Fruit fly (Drosophila melanogaster) whole organism, embryonic: ENCODE measurements around the gene CG31897.

Source experiments
- Adf1 ChIP-seq: fragments of 200-800 bp; sonication (Bioruptor generic); IDR thresholded peaks from 2 replicates; pipeline ENCODE4 v1.3.6; 2022; ENCODE audit warnings: missing biosample characterization, missing genetic modification characterization
- Atf6 ChIP-seq: fragments of 200-800 bp; sonication (Bioruptor generic); IDR thresholded peaks from 2 replicates; pipeline ENCODE4 v1.3.6; 2022; ENCODE audit warnings: missing biosample characterization, missing genetic modification characterization
- B-H1 ChIP-seq: fragments of 200-800 bp; sonication (Bioruptor generic); IDR thresholded peaks from 3 replicates; pipeline ENCODE4 v1.3.6; 2022; ENCODE audit warnings: missing biosample characterization, missing genetic modification characterization
- B-H2 ChIP-seq: fragments of 200-800 bp; sonication (Bioruptor generic); optimal IDR thresholded peaks from 2 replicates; lab custom pipeline; 2018; ENCODE audit warnings: missing biosample characterization, mild to moderate bottlenecking, missing genetic modification characterization
- CG10654 ChIP-seq: fragments of 200-800 bp; sonication (Bioruptor generic); optimal IDR thresholded peaks from 2 replicates; lab custom pipeline; 2016; ENCODE audit warnings: missing biosample characterization, missing genetic modification characterization
- CG12236 ChIP-seq: fragments of 200-800 bp; sonication (Bioruptor generic); optimal IDR thresholded peaks from 2 replicates; lab custom pipeline; 2016; ENCODE audit warnings: missing biosample characterization, missing genetic modification characterization
- CG1233 ChIP-seq: fragments of 200-800 bp; sonication (Bioruptor generic); optimal IDR thresholded peaks from 4 replicates; lab custom pipeline; 2018; ENCODE audit warnings: missing biosample characterization, mild to moderate bottlenecking, missing genetic modification characterization
- CG12391 ChIP-seq: fragments of 200-800 bp; sonication (Bioruptor generic); optimal IDR thresholded peaks from 3 replicates; lab custom pipeline; 2018; ENCODE audit warnings: missing biosample characterization, mild to moderate bottlenecking, missing genetic modification characterization, moderate library complexity
- CG1603 ChIP-seq: fragments of 200-800 bp; sonication (Bioruptor generic); optimal IDR thresholded peaks from 2 replicates; lab custom pipeline; 2019; ENCODE audit warnings: missing biosample characterization, mild to moderate bottlenecking, missing genetic modification characterization, moderate library complexity
- CG17328 ChIP-seq: fragments of 200-800 bp; sonication (Bioruptor generic); IDR thresholded peaks from 2 replicates; pipeline ENCODE4 v1.3.6; 2022; ENCODE audit warnings: missing biosample characterization, missing genetic modification characterization
- CG2116 ChIP-seq: fragments of 200-800 bp; sonication (Bioruptor generic); optimal IDR thresholded peaks from 3 replicates; lab custom pipeline; 2018; ENCODE audit warnings: missing biosample characterization, mild to moderate bottlenecking, missing genetic modification characterization
- CG2202 ChIP-seq: fragments of 200-800 bp; sonication (Bioruptor generic); optimal IDR thresholded peaks from 2 replicates; lab custom pipeline; 2018; ENCODE audit warnings: missing biosample characterization, mild to moderate bottlenecking, missing genetic modification characterization
- CG5245 ChIP-seq: fragments of 200-800 bp; sonication (Bioruptor generic); optimal IDR thresholded peaks from 3 replicates; lab custom pipeline; 2016; ENCODE audit warnings: missing biosample characterization, missing genetic modification characterization
- CG5953 ChIP-seq: fragments of 200-800 bp; sonication (Bioruptor generic); IDR thresholded peaks from 2 replicates; pipeline ENCODE4 v1.3.6; 2022; ENCODE audit warnings: missing biosample characterization, missing genetic modification characterization
- CG6175 ChIP-seq: fragments of 200-800 bp; sonication (Bioruptor generic); IDR thresholded peaks from 3 replicates; pipeline ENCODE4 v1.3.6; 2022; ENCODE audit warnings: missing biosample characterization, missing genetic modification characterization
- CG6765 ChIP-seq: fragments of 200-800 bp; sonication (Bioruptor generic); optimal IDR thresholded peaks from 3 replicates; lab custom pipeline; 2017; ENCODE audit warnings: missing biosample characterization, mild to moderate bottlenecking, missing genetic modification characterization
- CG7928 ChIP-seq: fragments of 200-800 bp; sonication (Bioruptor generic); optimal IDR thresholded peaks from 2 replicates; lab custom pipeline; 2017; ENCODE audit warnings: missing biosample characterization, mild to moderate bottlenecking, missing genetic modification characterization
- CG8359 ChIP-seq: fragments of 200-800 bp; sonication (Bioruptor generic); optimal IDR thresholded peaks from 2 replicates; lab custom pipeline; 2017; ENCODE audit warnings: missing biosample characterization, mild to moderate bottlenecking, missing genetic modification characterization, borderline replicate concordance
- Dek ChIP-seq: fragments of 200-800 bp; sonication (Bioruptor generic); optimal IDR thresholded peaks from 3 replicates; lab custom pipeline; 2019; ENCODE audit warnings: missing biosample characterization, mild to moderate bottlenecking, missing genetic modification characterization, moderate library complexity
- Doc3 ChIP-seq: fragments of 200-800 bp; sonication (Bioruptor generic); IDR thresholded peaks from 3 replicates; pipeline ENCODE4 v1.3.6; 2022; ENCODE audit warnings: missing biosample characterization, missing genetic modification characterization; ENCODE audit not compliant: partially characterized antibody
- Ets65A ChIP-seq: fragments of 200-800 bp; sonication (Bioruptor generic); peaks from one replicate; lab custom pipeline; 2016; ENCODE audit warnings: missing biosample characterization, missing genetic modification characterization
- Hmr ChIP-seq: fragments of 200-800 bp; sonication (Bioruptor generic); optimal IDR thresholded peaks from 3 replicates; lab custom pipeline; 2017; ENCODE audit warnings: mild to moderate bottlenecking, missing biosample characterization, missing genetic modification reagents, missing genetic modification characterization
- Hr78 ChIP-seq, 2 experiments: fragments of 200-800 bp in 1 of 2; fragments of >200 bp in 1 of 2; sonication (Bioruptor generic) in 1 of 2; optimal IDR thresholded peaks; 2 replicates each; lab custom pipeline; 2017 to 2019; ENCODE audit warnings: missing biosample characterization in 2 of 2, missing genetic modification characterization in 2 of 2, mild to moderate bottlenecking in 1 of 2, moderate library complexity in 1 of 2
- Mrtf ChIP-seq: fragments of 200-800 bp; sonication (Bioruptor generic); IDR thresholded peaks from 3 replicates; pipeline ENCODE4 v1.3.6; 2022; ENCODE audit warnings: missing biosample characterization, missing genetic modification characterization
- NC2α ChIP-seq: fragments of 200-800 bp; sonication (Bioruptor generic); optimal IDR thresholded peaks from 2 replicates; lab custom pipeline; 2016; ENCODE audit warnings: missing biosample characterization, missing genetic modification characterization
- Nf-YC ChIP-seq: fragments of 200-800 bp; optimal IDR thresholded peaks from 3 replicates; lab custom pipeline; 2019; ENCODE audit warnings: missing biosample characterization, mild to moderate bottlenecking, missing genetic modification characterization, moderate library complexity
- Opbp ChIP-seq: fragments of 200-800 bp; sonication (Bioruptor generic); IDR thresholded peaks from 3 replicates; pipeline ENCODE4 v1.3.6; 2022; ENCODE audit warnings: missing biosample characterization, missing genetic modification characterization; ENCODE audit not compliant: partially characterized antibody
- PHDP ChIP-seq: fragments of 200-800 bp; sonication (Bioruptor generic); optimal IDR thresholded peaks from 3 replicates; lab custom pipeline; 2018; ENCODE audit warnings: missing biosample characterization, mild to moderate bottlenecking, missing genetic modification characterization, moderate library complexity
- Side ChIP-seq: fragments of 200-800 bp; sonication (Bioruptor generic); optimal IDR thresholded peaks from 2 replicates; lab custom pipeline; 2016; ENCODE audit warnings: missing biosample characterization, missing genetic modification characterization
- Six4 ChIP-seq: fragments of 200-800 bp; sonication (Bioruptor generic); optimal IDR thresholded peaks from 2 replicates; lab custom pipeline; 2016; ENCODE audit warnings: missing biosample characterization, missing genetic modification characterization
- Spps ChIP-seq: fragments of 200-800 bp; sonication (Bioruptor generic); optimal IDR thresholded peaks from 2 replicates; lab custom pipeline; 2018; ENCODE audit warnings: missing biosample characterization, mild to moderate bottlenecking, missing genetic modification characterization
- amos ChIP-seq: fragments of 200-800 bp; sonication (Bioruptor generic); IDR thresholded peaks from 2 replicates; pipeline ENCODE4 v1.3.6; 2022; ENCODE audit warnings: missing biosample characterization, missing genetic modification characterization; ENCODE audit not compliant: partially characterized antibody
- cas ChIP-seq: fragments of 200-800 bp; sonication (Bioruptor generic); IDR thresholded peaks from 2 replicates; pipeline ENCODE4 v1.3.6; 2022; ENCODE audit warnings: missing biosample characterization, missing genetic modification characterization
- emc ChIP-seq: fragments of 200-800 bp; sonication (Bioruptor generic); optimal IDR thresholded peaks from 2 replicates; lab custom pipeline; 2016; ENCODE audit warnings: missing biosample characterization, missing genetic modification characterization
- ems ChIP-seq: fragments of 200-800 bp; sonication (Bioruptor generic); optimal IDR thresholded peaks from 3 replicates; lab custom pipeline; 2016; ENCODE audit warnings: missing biosample characterization, missing genetic modification characterization
- gro ChIP-seq: fragments of 200-800 bp; sonication (Bioruptor generic); optimal IDR thresholded peaks from 2 replicates; lab custom pipeline; 2016; ENCODE audit warnings: missing biosample characterization, missing genetic modification characterization
- ind ChIP-seq: fragments of 200-800 bp; sonication (Bioruptor generic); optimal IDR thresholded peaks from 3 replicates; lab custom pipeline; 2016; ENCODE audit warnings: missing biosample characterization, missing genetic modification characterization
- lola ChIP-seq, 3 experiments: fragments of >200 bp in 2 of 3; fragments of 200-800 bp in 1 of 3; sonication (Bioruptor generic) in 1 of 3; optimal IDR thresholded peaks; 2 replicates each; lab custom pipeline; 2017 to 2019; ENCODE audit warnings: missing biosample characterization in 3 of 3, missing genetic modification characterization in 3 of 3, mild to moderate bottlenecking in 1 of 3, moderate library complexity in 1 of 3
- mam ChIP-seq: fragments of 200-800 bp; sonication (Bioruptor generic); optimal IDR thresholded peaks from 3 replicates; lab custom pipeline; 2016; ENCODE audit warnings: missing biosample characterization, missing genetic modification characterization
- nerfin-1 ChIP-seq: fragments of 200-800 bp; sonication (Bioruptor generic); optimal IDR thresholded peaks from 3 replicates; lab custom pipeline; 2019; ENCODE audit warnings: missing biosample characterization, mild to moderate bottlenecking, missing genetic modification characterization, moderate library complexity
- org-1 ChIP-seq: fragments of 200-800 bp; sonication (Bioruptor generic); optimal IDR thresholded peaks from 2 replicates; lab custom pipeline; 2017; ENCODE audit warnings: missing biosample characterization, missing genetic modification characterization
- row ChIP-seq: fragments of 200-800 bp; sonication (Bioruptor generic); IDR thresholded peaks from 3 replicates; pipeline ENCODE4 v1.3.6; 2022; ENCODE audit warnings: missing biosample characterization, missing genetic modification characterization
- run ChIP-seq: fragments of 200-800 bp; sonication (Bioruptor generic); optimal IDR thresholded peaks from 3 replicates; lab custom pipeline; 2018; ENCODE audit warnings: missing biosample characterization, mild to moderate bottlenecking, missing genetic modification characterization
- salm ChIP-seq: fragments of 200-800 bp; sonication (Bioruptor generic); optimal IDR thresholded peaks from 2 replicates; lab custom pipeline; 2018; ENCODE audit warnings: missing biosample characterization, mild to moderate bottlenecking, missing genetic modification characterization
- sens ChIP-seq: fragments of 200-800 bp; sonication (Bioruptor generic); peaks from one replicate; lab custom pipeline; 2016; ENCODE audit warnings: missing biosample characterization, missing genetic modification characterization
- sens-2 ChIP-seq: fragments of 200-800 bp; sonication (Bioruptor generic); IDR thresholded peaks from 2 replicates; pipeline ENCODE4 v1.3.6; 2022; ENCODE audit warnings: missing biosample characterization, missing genetic modification characterization
- twi ChIP-seq: fragments of 200-800 bp; optimal IDR thresholded peaks from 2 replicates; lab custom pipeline; 2019; ENCODE audit warnings: missing biosample characterization, mild to moderate bottlenecking, missing genetic modification characterization, moderate library complexity
- unc-4 ChIP-seq: fragments of 200-800 bp; sonication (Bioruptor generic); IDR thresholded peaks from 2 replicates; pipeline ENCODE4 v1.3.6; 2022; ENCODE audit warnings: missing biosample characterization, missing genetic modification characterization; ENCODE audit not compliant: partially characterized antibody
- vnd ChIP-seq: fragments of 200-800 bp; sonication (Bioruptor generic); IDR thresholded peaks from 3 replicates; pipeline ENCODE4 v1.3.6; 2022; ENCODE audit warnings: missing biosample characterization, missing genetic modification characterization; ENCODE audit not compliant: partially characterized antibody
- zen2 ChIP-seq: fragments of 200-800 bp; sonication (Bioruptor generic); IDR thresholded peaks from 3 replicates; pipeline ENCODE4 v1.3.6; 2022; ENCODE audit warnings: missing biosample characterization, missing genetic modification characterization; ENCODE audit not compliant: partially characterized antibody

Gene CG31897

dm6 chr2L:8416350-8417046 is 25.7 kb upstream of the CG31897 start (continued):
- TF ChIP-seq NC2α (GFP tag; lab: Kevin White, UChicago), result no peak
- TF ChIP-seq zen2 (GFP tag; lab: Robert Waterston, UW), result no peak
- TF ChIP-seq CG6175 (GFP tag; lab: Robert Waterston, UW), result no peak
- TF ChIP-seq Hr78 (GFP tag; optimal IDR thresholded peaks at IDR 0.05; lab: Kevin White, UChicago), result no peak
- TF ChIP-seq Atf6 (GFP tag; lab: Robert Waterston, UW), result peak; percentile 58; the same call in 1 of the 2 replicates
- TF ChIP-seq Six4 (GFP tag; lab: Kevin White, UChicago), result no peak
- TF ChIP-seq CG1603, result no peak
- no peak for TF ChIP-seq salm (tag; lab: Kevin White, UChicago)
- peak; percentile 24 for TF ChIP-seq gro (GFP tag; lab: Kevin White, UChicago)
- TF ChIP-seq vnd (GFP tag; lab: Robert Waterston, UW), result no peak
- peak; percentile 11; the same call in 1 of the 3 replicates for TF ChIP-seq Opbp
- TF ChIP-seq CG1233 (GFP tag; lab: Kevin White, UChicago), result no peak
- TF ChIP-seq Adf1 (GFP tag; lab: Robert Waterston, UW), result peak; percentile 98
- no peak for TF ChIP-seq PHDP (tag; lab: Kevin White, UChicago)
- TF ChIP-seq lola (GFP tag; optimal IDR thresholded peaks at IDR 0.05; lab: Kevin White, UChicago), result no peak
- TF ChIP-seq CG2202 (tag; lab: Kevin White, UChicago), result no peak
- no peak for TF ChIP-seq unc-4 (GFP tag; lab: Robert Waterston, UW)
- TF ChIP-seq row (GFP tag; lab: Robert Waterston, UW), result peak; percentile 44; the same call in 2 of the 3 replicates
- no peak for TF ChIP-seq CG5953 (GFP tag; lab: Robert Waterston, UW)
- TF ChIP-seq CG12236 (GFP tag; lab: Kevin White, UChicago), result peak; percentile 16
- TF ChIP-seq ind (GFP tag; lab: Kevin White, UChicago), result no peak
- TF ChIP-seq CG5245 (GFP tag; lab: Kevin White, UChicago), result peak; percentile 36
- no peak for TF ChIP-seq CG6765 (GFP tag; lab: Kevin White, UChicago)
- no peak for TF ChIP-seq Side (GFP tag; lab: Kevin White, UChicago)
- peak; percentile 72 for TF ChIP-seq sens
- TF ChIP-seq org-1 (GFP tag; lab: Kevin White, UChicago), result no peak
- no peak for TF ChIP-seq CG7928 (GFP tag; lab: Kevin White, UChicago)
- TF ChIP-seq Nf-YC, result no peak
- no peak for TF ChIP-seq emc (GFP tag; lab: Kevin White, UChicago)
- TF ChIP-seq CG2116, result peak; percentile 14
- TF ChIP-seq Doc3 (GFP tag; lab: Robert Waterston, UW), result no peak
- TF ChIP-seq run, result no peak
- no peak for TF ChIP-seq Mrtf (GFP tag; lab: Robert Waterston, UW)
- TF ChIP-seq ems, result no peak
- TF ChIP-seq B-H2 (GFP tag; lab: Kevin White, UChicago), result no peak
- TF ChIP-seq Ets65A (GFP tag; lab: Kevin White, UChicago), result peak; percentile 62
- TF ChIP-seq amos (GFP tag; lab: Robert Waterston, UW), result 0 out of 2 replicates have a peak, but pooled peaks have one; percentile 17
- no peak for TF ChIP-seq Spps
- TF ChIP-seq sens-2 (GFP tag; lab: Robert Waterston, UW), result no peak
- TF ChIP-seq CG10654, result no peak
- no peak for TF ChIP-seq CG12391 (tag; lab: Kevin White, UChicago)
- peak; percentile 24 for TF ChIP-seq Hmr
- TF ChIP-seq mam, result no peak
- peak; percentile 2 for TF ChIP-seq nerfin-1 (tag; lab: Kevin White, UChicago)
- TF ChIP-seq CG8359, result no peak
- no peak for TF ChIP-seq CG17328 (GFP tag; lab: Robert Waterston, UW)
- TF ChIP-seq twi (tag; lab: Kevin White, UChicago), result peak; percentile 7
- TF ChIP-seq cas, result no peak
- no peak for TF ChIP-seq Dek (tag; lab: Kevin White, UChicago)
- no peak for TF ChIP-seq B-H1 (GFP tag; lab: Robert Waterston, UW)
